Fruit fly (Drosophila melanogaster): Measurements from ENCODE around the gene kraken.

kraken gene

DNA sequence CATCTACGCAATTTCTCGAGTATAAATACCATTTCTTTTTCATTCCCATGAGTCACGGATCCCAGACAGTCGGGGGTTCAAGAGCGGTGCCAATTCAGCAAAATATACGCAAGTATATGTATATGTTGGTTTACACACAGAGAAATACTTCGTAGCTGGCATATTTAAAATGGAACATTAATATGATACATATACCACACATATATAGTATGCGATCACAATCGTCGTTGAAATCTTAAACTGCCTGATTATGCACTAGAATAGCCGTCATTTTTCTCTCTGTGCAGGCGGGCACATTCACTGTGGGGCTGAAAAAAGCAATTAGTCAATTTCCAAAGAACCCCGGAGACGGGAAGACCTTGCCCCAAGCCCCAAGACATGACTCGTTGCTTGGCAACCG lies 10.9 kb upstream of the kraken start (continued):
- TF ChIP-seq CG6792 (GFP tag; optimal IDR thresholded peaks at IDR 0.05) (peak; percentile 97), Blimp-1 (GFP tag; optimal IDR thresholded peaks at IDR 0.05) (peak; percentile 91), vri (GFP tag; optimal IDR thresholded peaks at IDR 0.05) (peak; percentile 96), spab (GFP tag; optimal IDR thresholded peaks at IDR 0.05) (peak; percentile 94), esn (GFP tag; optimal IDR thresholded peaks at IDR 0.05) (peak; percentile 98), CG8119 (GFP tag; IDR thresholded peaks at IDR 0.05) (peak; percentile 94), CG11294 (GFP tag; IDR thresholded peaks at IDR 0.05) (peak; percentile 92), Eip75B (GFP tag; optimal IDR thresholded peaks at IDR 0.05) (peak; percentile 95), CG16779 (tag; optimal IDR thresholded peaks at IDR 0.05) (peak; percentile 86), CG7368 (GFP tag; optimal IDR thresholded peaks at IDR 0.05) (peak; percentile 95), Sox14 (GFP tag; optimal IDR thresholded peaks at IDR 0.05) (peak; percentile 98), fkh (GFP tag; optimal IDR thresholded peaks at IDR 0.05) (peak; percentile 36), Ets96B (tag; optimal IDR thresholded peaks at IDR 0.05) (peak; percentile 93), Lpt (GFP tag; optimal IDR thresholded peaks at IDR 0.05) (peak; percentile 92), CG32006 (GFP tag; optimal IDR thresholded peaks at IDR 0.05) (peak; percentile 93), Eip78C (GFP tag) (peak; percentile 99), ss (GFP tag; optimal IDR thresholded peaks at IDR 0.05) (peak; percentile 94 to 95), CG10631 (GFP tag; optimal IDR thresholded peaks at IDR 0.05) (peak; percentile 95), Ets21C (GFP tag; optimal IDR thresholded peaks at IDR 0.05) (peak; percentile 95), CG6808 (GFP tag; optimal IDR thresholded peaks at IDR 0.05) (peak; percentile 95), acj6 (GFP tag; optimal IDR thresholded peaks at IDR 0.05) (peak; percentile 95), Met (GFP tag; optimal IDR thresholded peaks at IDR 0.05) (peak; percentile 98), fd59A (GFP tag; optimal IDR thresholded peaks at IDR 0.05) (peak; percentile 94), fd85E (GFP tag; optimal IDR thresholded peaks at IDR 0.05) (peak; percentile 82), svp (GFP tag) (peak; percentile 99), topi (GFP tag; optimal IDR thresholded peaks at IDR 0.05) (peak; percentile 97), CG3032 (tag; optimal IDR thresholded peaks at IDR 0.05) (peak; percentile 96), Hr39 (GFP tag; optimal IDR thresholded peaks at IDR 0.05) (peak; percentile 94), dac (GFP tag; optimal IDR thresholded peaks at IDR 0.05) (peak; percentile 79), CG4318 (GFP tag; optimal IDR thresholded peaks at IDR 0.05) (peak; percentile 87), salr (GFP tag; optimal IDR thresholded peaks at IDR 0.05) (peak; percentile 87 to 90), Hr38 (GFP tag; optimal IDR thresholded peaks at IDR 0.05) (peak; percentile 60), CG15336 (GFP tag; IDR thresholded peaks at IDR 0.05) (peak; percentile 94), CG6276 (GFP tag; optimal IDR thresholded peaks at IDR 0.05) (peak; percentile 86), CG6163 (GFP tag; IDR thresholded peaks at IDR 0.05) (peak; percentile 98), net (GFP tag; optimal IDR thresholded peaks at IDR 0.05) (peak; percentile 95)

DNA sequence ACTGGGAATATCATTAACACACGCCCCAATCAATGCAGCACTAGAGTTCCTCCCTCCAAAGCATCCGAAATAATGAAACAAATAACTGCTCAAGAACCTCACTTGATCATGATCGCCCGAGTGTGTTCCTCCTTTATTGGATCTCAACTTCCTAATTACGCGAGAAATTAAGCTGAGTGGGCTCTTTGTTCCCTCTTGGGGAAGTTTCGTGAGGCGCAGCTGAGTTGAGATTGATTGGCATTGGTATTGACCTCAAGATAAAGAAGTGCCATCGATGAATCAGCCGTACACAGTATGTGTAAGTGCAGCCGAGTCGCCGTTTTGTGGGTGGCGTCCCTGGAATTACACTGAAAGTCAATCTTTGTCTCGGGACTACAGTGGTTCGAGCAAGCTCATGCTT lies 9.7 kb upstream of the kraken start:
- TF ChIP-seq Sox14 (GFP tag; optimal IDR thresholded peaks at IDR 0.05), result peak; percentile 22
- peak; percentile 95 for TF ChIP-seq svp (GFP tag)
- 0 out of 3 replicates have a peak, but pooled peaks have one; percentile 3 for TF ChIP-seq CG6163 (GFP tag; IDR thresholded peaks at IDR 0.05)
- no peak for TF ChIP-seq OdsH (GFP tag; optimal IDR thresholded peaks at IDR 0.05)

DNA sequence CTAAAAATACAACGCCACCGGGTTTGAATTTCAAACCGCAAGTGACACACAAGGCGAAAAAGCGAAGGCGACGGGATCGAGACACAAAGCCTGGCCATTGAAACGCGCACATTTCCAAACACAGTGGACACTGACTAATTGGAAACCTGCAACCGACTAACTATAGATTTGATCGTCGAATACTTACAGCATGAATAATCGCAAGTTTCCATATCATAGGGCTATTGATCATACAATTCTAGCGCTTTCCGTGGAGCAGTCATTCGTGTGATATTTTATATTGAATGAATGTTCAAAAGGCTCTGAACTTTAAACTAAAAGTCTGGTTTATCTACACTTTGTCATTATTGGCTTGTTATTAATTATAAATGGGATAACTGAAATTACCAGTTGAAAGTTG lies 9.3 kb upstream of the kraken start:
- TF ChIP-seq Smox (GFP tag; optimal IDR thresholded peaks at IDR 0.05), result no peak
- peak; percentile 30 for TF ChIP-seq Eip75B (GFP tag; optimal IDR thresholded peaks at IDR 0.05)
- TF ChIP-seq CG10631 (GFP tag; optimal IDR thresholded peaks at IDR 0.05), result peak; percentile 4
- TF ChIP-seq pdm3 (GFP tag; optimal IDR thresholded peaks at IDR 0.05), result peak; percentile 30
- TF ChIP-seq acj6 (GFP tag; optimal IDR thresholded peaks at IDR 0.05), result no peak
- peak; percentile 35 for TF ChIP-seq CG32006 (GFP tag; optimal IDR thresholded peaks at IDR 0.05)
- no peak for TF ChIP-seq dac (GFP tag; optimal IDR thresholded peaks at IDR 0.05)
- no peak for TF ChIP-seq fd85E (GFP tag; optimal IDR thresholded peaks at IDR 0.05)
- TF ChIP-seq Blimp-1 (GFP tag; optimal IDR thresholded peaks at IDR 0.05), result peak; percentile 1
- peak; percentile 33 for TF ChIP-seq lz (GFP tag; optimal IDR thresholded peaks at IDR 0.05)
- no peak for TF ChIP-seq svp (GFP tag)
- no peak for TF ChIP-seq achi (GFP tag; optimal IDR thresholded peaks at IDR 0.05)
- no peak for TF ChIP-seq CG3032 (tag; optimal IDR thresholded peaks at IDR 0.05)
- TF ChIP-seq eg (GFP tag; IDR thresholded peaks at IDR 0.05), result 0 out of 3 replicates have a peak, but pooled peaks have one; percentile 11
- TF ChIP-seq fkh (GFP tag; optimal IDR thresholded peaks at IDR 0.05), result no peak
- TF ChIP-seq CG8319 (GFP tag; optimal IDR thresholded peaks at IDR 0.05), result no peak
- TF ChIP-seq CG6792 (GFP tag; optimal IDR thresholded peaks at IDR 0.05), result peak; percentile 18
- peak; percentile 7 for TF ChIP-seq CG6276 (GFP tag; optimal IDR thresholded peaks at IDR 0.05)
- no peak for TF ChIP-seq CG11762 (GFP tag; optimal IDR thresholded peaks at IDR 0.05; ENCODE audit: insufficient read depth)
- TF ChIP-seq CG34406 (GFP tag; optimal IDR thresholded peaks at IDR 0.05), result no peak
- TF ChIP-seq Ets96B (tag; optimal IDR thresholded peaks at IDR 0.05), result no peak
- no peak for TF ChIP-seq CG16779 (tag; optimal IDR thresholded peaks at IDR 0.05)
- no peak for TF ChIP-seq CG8632 (GFP tag; optimal IDR thresholded peaks at IDR 0.05)
- TF ChIP-seq cyc (GFP tag; optimal IDR thresholded peaks at IDR 0.05), result peak; percentile 7
- TF ChIP-seq Eip93F (GFP tag; optimal IDR thresholded peaks at IDR 0.05), result no peak

All from whole organism, prepupa.